Worm (Caenorhabditis elegans): Measurements from ENCODE around the gene C27A7.6.

C27A7.6 gene

DNA sequence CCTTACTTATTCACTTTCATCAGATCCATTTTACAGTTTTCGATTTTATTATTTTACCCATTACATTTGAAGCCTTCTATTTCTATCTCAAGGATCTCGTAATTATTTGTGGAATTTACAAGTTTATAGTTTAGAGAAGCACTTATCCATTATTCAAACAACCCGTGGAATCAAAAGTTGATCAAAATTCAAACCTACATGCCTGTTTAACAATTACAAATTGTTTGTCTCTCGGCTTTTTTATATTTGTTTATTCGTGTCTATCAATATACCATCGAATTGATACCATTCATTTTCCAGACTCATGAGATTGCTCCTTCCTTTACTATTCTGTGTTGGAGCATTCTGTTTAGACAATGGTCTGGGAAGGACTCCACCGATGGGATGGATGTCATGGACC is 43.7 kb downstream of the C27A7.6 start, which contains the start of gene gana-1:
Gene gana-1 (plus strand): TSS at position 301 of the 400 bp plus-strand sequence.
- TF ChIP-seq fkh-10 (GFP tag; optimal IDR thresholded peaks at IDR 0.05), result no peak
- no peak for TF ChIP-seq madf-2 (tag; optimal IDR thresholded peaks at IDR 0.05)
- TF ChIP-seq nhr-11 (tag; optimal IDR thresholded peaks at IDR 0.05), result no peak

- TF ChIP-seq elt-2 (tag; optimal IDR thresholded peaks at IDR 0.05) (peak; percentile 90), sox-4 (tag; optimal IDR thresholded peaks at IDR 0.05) (no peak), ceh-45 (GFP tag; IDR thresholded peaks at IDR 0.05) (no peak), ceh-30 (tag; optimal IDR thresholded peaks at IDR 0.05) (no peak), ahr-1 (tag; optimal IDR thresholded peaks at IDR 0.05) (no peak)
Observed at ce11 chrV:12085867-12086634, 44.5 kb downstream of the C27A7.6 start.

DNA sequence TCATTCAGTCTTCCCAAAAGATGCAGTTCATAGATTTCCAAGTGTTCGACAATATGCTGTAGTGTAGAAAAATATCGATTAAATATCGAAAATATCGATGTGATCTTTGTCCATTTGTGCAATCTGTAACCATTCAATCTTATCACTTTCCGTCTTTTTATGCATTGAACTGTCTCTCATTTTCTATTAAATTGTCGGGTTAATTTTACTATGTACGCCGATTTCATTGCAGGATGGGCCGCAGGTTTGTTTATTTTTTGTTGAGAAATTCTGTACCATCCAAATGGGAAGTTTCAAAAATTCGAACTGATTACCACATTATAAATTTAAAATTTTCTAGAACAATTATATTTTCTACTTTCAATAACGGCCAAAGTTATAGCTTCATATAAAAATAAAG is 46.4 kb downstream of the C27A7.6 start, which contains the start of gene R07B7.8:
Gene R07B7.8 (minus strand): TSS at position 101 of the 400 bp plus-strand sequence.
- TF ChIP-seq hlh-13 (GFP tag; optimal IDR thresholded peaks at IDR 0.05) (no peak), sox-2 (GFP tag; IDR thresholded peaks at IDR 0.05) (no peak), fax-1 (tag; optimal IDR thresholded peaks at IDR 0.05) (no peak), odd-2 (tag; optimal IDR thresholded peaks at IDR 0.05) (no peak), T23F11.4 (GFP tag; optimal IDR thresholded peaks at IDR 0.05) (no peak), elt-4 (tag; optimal IDR thresholded peaks at IDR 0.05) (no peak), lim-6 (tag; optimal IDR thresholded peaks at IDR 0.05) (no peak), ceh-6 (GFP tag; optimal IDR thresholded peaks at IDR 0.05) (no peak), ceh-30 (tag; optimal IDR thresholded peaks at IDR 0.05) (no peak), pha-4 (tag; optimal IDR thresholded peaks at IDR 0.05) (no peak), ref-2 (tag; optimal IDR thresholded peaks at IDR 0.05) (no peak), pag-3 (tag; optimal IDR thresholded peaks at IDR 0.05; ENCODE audit: borderline replicate concordance) (no peak), madf-2 (tag; optimal IDR thresholded peaks at IDR 0.05) (no peak)

ce11 chrV:12082932-12083331 is 47.7 kb downstream of the C27A7.6 start, which contains the start of gene R07B7.10:
R07B7.10 (plus strand) TSS chrV:12083216.
- no peak for TF ChIP-seq tbx-2 (tag; optimal IDR thresholded peaks at IDR 0.05)
- TF ChIP-seq elt-4 (tag; optimal IDR thresholded peaks at IDR 0.05), result no peak
- TF ChIP-seq che-1 (tag; optimal IDR thresholded peaks at IDR 0.05), result no peak
- no peak for TF ChIP-seq lin-11 (tag; optimal IDR thresholded peaks at IDR 0.05)
- no peak for TF ChIP-seq madf-2 (tag; optimal IDR thresholded peaks at IDR 0.05)
- TF ChIP-seq hlh-30 (tag; optimal IDR thresholded peaks at IDR 0.05; ENCODE audit: insufficient read depth), result no peak
- TF ChIP-seq ceh-9 (tag; optimal IDR thresholded peaks at IDR 0.05), result no peak
- TF ChIP-seq npax-4 (tag; optimal IDR thresholded peaks at IDR 0.05), result no peak

DNA sequence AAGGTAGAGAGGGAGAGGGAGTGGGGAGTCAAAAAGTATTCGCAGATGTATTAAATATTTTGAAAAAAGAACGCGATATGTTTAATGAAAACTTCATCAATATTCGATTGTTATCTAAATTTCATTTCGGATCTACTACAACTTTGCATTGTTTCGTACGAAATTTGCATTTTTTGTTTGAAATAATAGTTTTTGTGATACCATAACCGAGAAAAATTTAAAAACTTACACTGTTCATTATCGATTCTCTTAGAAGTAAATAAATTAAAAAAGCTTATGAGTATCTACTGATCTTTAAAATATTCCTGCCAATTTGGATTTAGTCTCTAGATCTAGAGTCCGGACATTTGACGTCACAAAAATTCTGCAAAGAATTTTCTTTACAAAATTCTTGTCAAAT is 50.3 kb downstream of the C27A7.6 start, which contains the start of gene R07B7.9:
Gene R07B7.9 (minus strand): TSS at position 101 of the 400 bp plus-strand sequence.
- TF ChIP-seq che-1 (tag; optimal IDR thresholded peaks at IDR 0.05) (no peak), pat-9 (tag; optimal IDR thresholded peaks at IDR 0.05) (no peak), nhr-11 (tag; optimal IDR thresholded peaks at IDR 0.05) (no peak), ceh-31 (tag; optimal IDR thresholded peaks at IDR 0.05) (no peak), unc-3 (GFP tag; conservative IDR thresholded peaks at IDR 0.05) (no peak), unc-3 (tag; optimal IDR thresholded peaks at IDR 0.05) (no peak), ceh-45 (GFP tag; IDR thresholded peaks at IDR 0.05) (no peak), ceh-18 (tag; optimal IDR thresholded peaks at IDR 0.05) (no peak), K09A11.1 (tag; optimal IDR thresholded peaks at IDR 0.05; ENCODE audit: insufficient read depth) (no peak), lim-6 (tag; optimal IDR thresholded peaks at IDR 0.05) (no peak), tbx-2 (tag; optimal IDR thresholded peaks at IDR 0.05) (no peak), pros-1 (tag; optimal IDR thresholded peaks at IDR 0.05) (no peak), hlh-6 (tag; optimal IDR thresholded peaks at IDR 0.05) (no peak), ceh-14 (tag; optimal IDR thresholded peaks at IDR 0.05) (no peak), ets-4 (tag; optimal IDR thresholded peaks at IDR 0.05) (no peak), ztf-16 (tag; optimal IDR thresholded peaks at IDR 0.05) (no peak), madf-2 (tag; optimal IDR thresholded peaks at IDR 0.05) (no peak), C08G9.2 (tag; optimal IDR thresholded peaks at IDR 0.05) (no peak), fkh-6 (tag; optimal IDR thresholded peaks at IDR 0.05) (no peak), unc-42 (tag; optimal IDR thresholded peaks at IDR 0.05) (no peak)

Data from whole organism, late embryonic.